Worm (Caenorhabditis elegans) whole organism, dauer: ENCODE results near the gene idpp-11.

Source experiments
- unc-62 ChIP-seq: sonication (generic microtip); optimal IDR thresholded peaks from 2 replicates; lab custom pipeline; 2017; ENCODE audit warnings: missing biosample characterization, missing genetic modification reagents, missing genetic modification characterization

idpp-11 gene

DNA sequence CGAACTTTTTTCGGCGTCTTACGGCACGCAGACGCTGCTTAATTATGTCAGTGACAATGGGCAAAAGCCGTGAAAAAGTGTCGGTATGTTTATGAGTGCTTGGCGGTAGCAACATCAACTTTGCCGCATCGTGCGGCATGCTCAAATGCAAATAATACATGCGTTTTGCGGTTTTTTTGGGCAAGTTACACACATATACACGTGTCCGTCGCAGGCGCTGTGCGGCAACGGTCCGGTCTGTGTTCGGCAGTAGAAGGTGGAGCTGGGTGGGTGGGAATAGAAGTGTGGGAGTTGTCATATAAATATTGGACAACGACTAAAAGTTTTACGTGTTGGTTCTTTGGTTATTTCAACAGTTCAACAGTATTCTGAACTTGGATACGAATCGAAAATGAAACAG, at the start of gene idpp-11:
idpp-11 (plus strand) TSS at position 301 of the 400 bp plus-strand sequence.
- no peak for TF ChIP-seq unc-62 (GFP tag; lab: Kevin White, UChicago)

DNA sequence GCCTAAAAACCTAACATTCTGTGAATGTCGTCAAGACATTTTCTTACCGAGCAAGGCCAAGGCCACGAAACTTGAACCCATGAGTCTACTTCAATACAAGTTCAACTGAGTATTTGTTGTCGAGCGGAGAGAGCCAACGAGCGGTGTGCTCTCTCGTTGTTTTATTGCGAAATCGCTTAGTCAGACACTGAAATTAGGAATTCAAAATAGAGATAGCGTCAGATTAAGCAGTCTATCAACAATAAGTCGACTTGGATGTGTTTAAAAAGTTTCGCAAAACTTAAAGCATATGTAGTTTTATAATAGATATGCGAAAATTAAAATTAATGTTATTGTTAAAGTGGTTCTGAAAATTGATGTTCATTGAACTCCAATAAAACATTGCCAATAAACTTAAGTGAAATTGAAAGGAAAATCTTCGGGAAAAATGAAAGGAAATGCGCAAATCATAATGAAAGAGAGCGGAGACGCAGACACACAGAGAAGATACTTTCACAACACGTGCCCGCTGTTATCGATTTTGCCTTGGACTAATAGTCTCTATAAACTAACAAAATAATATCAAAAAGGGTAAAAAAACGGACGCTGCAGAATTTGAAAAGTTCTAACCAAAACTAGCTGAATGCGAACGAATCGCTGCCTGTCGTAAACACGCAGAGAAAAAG, 48.8 kb upstream of the idpp-11 start, which contains the start of gene ZK154.6:
ZK154.6 (minus strand) TSS at position 187 of the 665 bp plus-strand sequence.
- TF ChIP-seq unc-62 (GFP tag; lab: Kevin White, UChicago): no peak

ce11 chrX:7794306-7794743, 48.0 kb upstream of the idpp-11 start:
- TF ChIP-seq unc-62 (GFP tag; lab: Kevin White, UChicago): no peak

DNA sequence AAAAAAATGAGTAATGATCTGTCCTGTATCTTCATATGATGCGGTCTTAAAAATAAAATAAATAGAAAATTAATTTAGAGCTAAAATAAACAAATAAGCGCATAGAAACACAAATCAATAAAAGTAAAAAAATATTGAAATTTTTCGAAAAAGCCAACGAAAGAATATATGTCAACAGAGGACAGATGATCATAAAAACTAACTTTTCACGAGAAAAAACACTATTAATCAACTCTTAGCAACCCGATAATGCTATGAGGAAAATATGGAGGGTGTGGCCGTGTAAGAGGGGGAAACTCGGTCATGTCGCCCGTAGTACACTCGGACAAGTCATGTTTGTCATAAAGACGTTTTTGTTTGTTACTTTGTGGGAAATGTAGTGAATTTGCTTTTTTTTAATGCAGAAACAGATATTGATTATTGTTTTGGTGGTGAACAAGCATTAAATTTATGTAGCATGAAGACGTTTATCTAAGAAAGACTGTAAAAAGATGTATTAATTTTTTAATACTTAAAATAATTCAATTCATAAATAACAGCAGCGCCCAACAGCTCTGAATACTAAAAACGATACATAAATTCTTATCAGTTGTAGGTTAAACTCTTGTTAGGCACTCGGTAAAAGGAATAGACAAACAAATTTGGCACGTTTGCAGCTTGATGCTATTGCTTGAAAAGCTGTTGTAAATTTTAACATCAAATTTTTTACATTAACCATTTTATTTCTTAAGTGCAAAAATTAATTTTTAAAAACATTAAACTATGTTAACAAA, 43.9 kb upstream of the idpp-11 start, which contains the start of gene adm-4:
adm-4 (minus strand) TSS at position 51 of the 773 bp plus-strand sequence.
- no peak for TF ChIP-seq unc-62 (GFP tag; lab: Kevin White, UChicago)

DNA sequence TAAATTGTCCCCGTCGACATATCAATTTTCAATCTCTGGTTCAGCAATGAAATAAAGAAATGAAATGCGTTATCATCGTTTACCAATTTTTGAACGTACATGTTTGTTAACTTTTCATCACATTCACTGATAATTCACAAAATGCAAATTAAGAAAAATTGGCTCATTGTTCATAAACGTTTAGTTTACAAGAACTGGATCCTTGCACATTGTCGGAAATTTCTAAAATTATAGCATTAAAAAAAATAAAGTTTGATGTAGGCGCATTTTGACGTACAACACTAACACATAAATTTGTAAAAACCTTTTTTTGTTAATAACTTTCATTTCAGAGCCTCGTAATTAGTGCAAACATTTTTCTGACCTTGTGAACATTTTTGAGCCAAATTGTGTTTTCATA, 42.7 kb upstream of the idpp-11 start, which contains the start of gene gpx-7:
gpx-7 (minus strand) TSS at position 101 of the 400 bp plus-strand sequence.
- TF ChIP-seq unc-62 (GFP tag; lab: Kevin White, UChicago): no peak

DNA sequence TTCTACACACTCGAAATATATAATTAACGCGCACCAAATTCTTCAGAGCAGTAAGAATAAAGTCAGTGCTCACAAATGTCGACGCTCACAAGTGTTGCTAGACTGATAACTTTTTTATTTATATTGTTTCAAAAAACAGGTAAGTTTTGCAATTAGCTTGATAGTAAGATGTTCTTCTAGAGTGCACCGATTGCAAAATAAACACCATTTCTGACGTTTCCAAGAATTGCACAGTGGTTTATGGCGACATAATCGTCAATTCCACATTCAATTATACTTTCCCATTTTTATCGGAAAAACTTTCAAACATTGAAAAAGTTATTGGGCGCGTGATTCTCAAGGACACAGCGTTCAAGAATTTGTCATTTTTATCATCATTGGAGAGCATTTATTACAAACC, 42.0 kb upstream of the idpp-11 start:
- TF ChIP-seq unc-62 (GFP tag; lab: Kevin White, UChicago): no peak

- no peak for TF ChIP-seq unc-62 (GFP tag; lab: Kevin White, UChicago)
Observed at ce11 chrX:7808388-7808787, 34.0 kb upstream of the idpp-11 start.

DNA sequence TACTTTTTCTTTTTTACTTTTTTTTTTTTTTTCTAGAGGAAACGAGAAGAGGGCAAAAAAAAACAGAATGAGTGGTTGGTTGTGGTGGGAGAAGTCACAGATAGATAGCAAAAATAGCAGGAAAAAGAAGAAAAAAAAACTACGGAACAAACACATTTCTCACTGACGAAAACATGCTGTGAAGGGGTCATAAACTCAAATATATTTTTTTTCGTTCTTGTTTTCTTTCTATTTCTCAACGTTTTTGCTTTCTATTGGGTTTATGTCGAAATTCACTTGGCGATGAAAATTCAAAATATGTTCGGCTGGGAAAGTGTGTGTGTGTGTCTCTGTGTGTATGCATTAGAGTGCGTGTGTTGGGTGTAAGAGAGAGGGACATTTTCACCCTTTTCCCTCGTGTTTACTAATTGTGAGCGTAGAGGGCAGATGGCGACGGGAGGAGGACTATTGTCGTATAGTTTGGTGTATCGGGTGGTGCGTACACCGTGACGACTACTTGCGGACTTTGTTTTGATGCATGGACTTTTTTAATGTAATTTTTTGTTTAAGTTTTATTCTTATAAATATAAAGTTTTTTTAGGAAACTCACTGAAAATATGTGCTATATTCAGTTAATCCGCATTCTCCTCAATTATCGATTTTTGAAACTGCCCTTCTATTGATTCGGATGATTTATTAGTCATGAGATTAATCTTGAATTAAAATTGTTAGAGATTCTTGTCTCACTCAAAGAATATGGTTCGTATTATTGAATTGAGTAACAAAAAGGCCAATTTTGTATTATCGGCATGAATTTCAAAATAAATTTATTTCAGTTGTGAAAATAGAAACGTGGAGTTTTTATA, 32.8 kb upstream of the idpp-11 start:
- no peak for TF ChIP-seq unc-62 (GFP tag; lab: Kevin White, UChicago)

DNA sequence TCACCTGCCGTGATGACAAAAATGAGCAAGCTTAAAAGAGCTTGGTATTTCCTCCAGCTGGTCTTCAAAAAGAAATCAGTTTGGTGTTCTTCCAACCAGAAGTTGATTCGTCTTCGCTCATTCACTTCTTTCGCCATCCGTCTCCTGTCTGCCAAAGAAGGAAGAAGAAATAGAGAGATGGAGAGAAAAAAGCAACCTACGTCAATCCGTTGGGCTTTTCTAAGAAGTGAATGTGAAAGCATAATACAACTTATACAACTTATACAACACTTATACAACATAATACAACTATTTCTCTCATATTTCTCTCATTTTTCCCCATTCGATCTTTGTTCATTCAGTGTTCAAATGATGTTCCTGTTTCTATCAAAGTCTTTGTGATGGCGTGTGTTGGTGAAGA, 31.4 kb upstream of the idpp-11 start:
- no peak for TF ChIP-seq unc-62 (GFP tag; lab: Kevin White, UChicago)

DNA sequence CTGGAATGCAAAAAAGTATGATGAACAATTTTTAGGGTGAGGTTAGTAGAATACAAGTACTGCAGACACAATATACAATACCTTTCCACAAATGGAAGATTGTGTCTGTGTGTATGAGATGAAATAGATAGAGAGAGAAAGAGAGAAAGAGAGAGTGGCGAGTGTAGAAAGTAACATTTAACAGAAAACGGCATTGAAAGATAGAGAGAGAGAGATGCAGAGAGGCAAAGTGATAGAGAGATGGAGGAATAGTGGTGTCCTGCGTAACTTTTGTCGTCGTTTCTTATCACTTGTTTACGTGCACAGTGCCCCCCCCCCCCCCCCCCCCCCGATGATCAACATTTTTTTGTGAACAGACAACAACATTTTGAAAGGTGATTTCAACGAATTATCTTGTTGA, 27.6 kb upstream of the idpp-11 start:
- no peak for TF ChIP-seq unc-62 (GFP tag; lab: Kevin White, UChicago)

ce11 chrX:7815230-7815629, 27.1 kb upstream of the idpp-11 start:
- TF ChIP-seq unc-62 (GFP tag; lab: Kevin White, UChicago): no peak

DNA sequence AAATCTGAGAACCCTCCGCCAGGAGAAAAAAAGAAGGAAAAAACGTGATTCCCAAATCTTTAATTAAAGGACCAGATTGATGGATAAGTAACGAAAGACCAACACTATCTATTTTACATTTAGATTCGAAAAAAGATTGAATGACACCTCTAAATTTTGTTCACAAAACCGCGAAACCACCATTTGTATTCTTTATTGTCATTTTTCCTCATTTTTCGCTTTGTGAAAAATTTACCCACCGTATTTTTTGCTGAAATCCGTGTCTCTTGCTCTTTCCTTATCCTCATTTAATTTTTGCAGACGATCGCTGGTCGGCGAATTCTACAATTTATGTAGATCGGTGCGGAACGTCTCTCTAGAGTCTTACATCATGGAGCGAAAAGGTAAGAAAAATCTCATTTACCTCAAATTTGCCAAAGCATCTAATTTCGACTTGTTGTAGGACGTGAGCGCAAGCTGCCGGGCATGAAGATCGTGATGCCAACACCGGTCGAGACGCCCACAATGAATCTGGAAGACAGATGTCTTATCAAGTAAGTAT, 25.8 kb upstream of the idpp-11 start, which contains the start of the genes sek-1 and R03G5.6:
sek-1 (plus strand) TSS at position 301 of the 541 bp plus-strand sequence.
R03G5.6 (minus strand) TSS at position 491 of the 541 bp plus-strand sequence.
- no peak for TF ChIP-seq unc-62 (GFP tag; lab: Kevin White, UChicago)

ce11 chrX:7817555-7817954, 24.8 kb upstream of the idpp-11 start:
- no peak for TF ChIP-seq unc-62 (GFP tag; lab: Kevin White, UChicago)

ce11 chrX:7823108-7823704, 19.1 kb upstream of the idpp-11 start, which contains the start of gene eef-1A.2:
Gene eef-1A.2 (plus strand): TSS chrX:7823654.
- TF ChIP-seq unc-62 (GFP tag; lab: Kevin White, UChicago): no peak

- TF ChIP-seq unc-62 (GFP tag; lab: Kevin White, UChicago): no peak
Observed at ce11 chrX:7825707-7826106, 16.6 kb upstream of the idpp-11 start.
